Fruit fly (Drosophila melanogaster) whole organism, adult: ENCODE data around the gene Ppat-Dpck.

Experiments
- CG12768 ChIP-seq: fragments of 200-800 bp; sonication (Bioruptor generic); optimal IDR thresholded peaks from 2 replicates; lab custom pipeline; 2017; ENCODE audit warnings: missing biosample characterization, missing genetic modification characterization, mild to moderate bottlenecking, moderate library complexity, missing genetic modification reagents
- CG33017 ChIP-seq: fragments of 200-800 bp; sonication (Bioruptor generic); optimal IDR thresholded peaks from 2 replicates; lab custom pipeline; 2018; ENCODE audit warnings: missing biosample characterization, mild to moderate bottlenecking, missing genetic modification characterization, moderate library complexity
- CG5204 ChIP-seq: fragments of 200-800 bp; sonication (Bioruptor generic); optimal IDR thresholded peaks from 2 replicates; lab custom pipeline; 2016; ENCODE audit warnings: missing biosample characterization, missing genetic modification characterization
- Mnt ChIP-seq: fragments of 200-800 bp; sonication (Bioruptor generic); optimal IDR thresholded peaks from 2 replicates; lab custom pipeline; 2016; ENCODE audit warnings: missing biosample characterization, mild to moderate bottlenecking, missing genetic modification characterization
- bab1 ChIP-seq: fragments of 200-800 bp; sonication (Bioruptor generic); optimal IDR thresholded peaks from 3 replicates; lab custom pipeline; 2019; ENCODE audit warnings: missing biosample characterization, mild to moderate bottlenecking, missing genetic modification characterization, moderate library complexity
- cnc ChIP-seq, 2 experiments: fragments of >200 bp; optimal IDR thresholded peaks; 2 replicates each; lab custom pipeline; 2017
- kay ChIP-seq: fragments of 200-800 bp; sonication (Bioruptor generic); peaks from one replicate; lab custom pipeline; 2016; ENCODE audit warnings: missing biosample characterization, missing genetic modification characterization, borderline replicate concordance
- ovo ChIP-seq: fragments of 200-800 bp; sonication (Bioruptor generic); optimal IDR thresholded peaks from 2 replicates; lab custom pipeline; 2016; ENCODE audit warnings: missing biosample characterization, missing genetic modification characterization
- pad ChIP-seq: fragments of 200-800 bp; sonication (Bioruptor generic); optimal IDR thresholded peaks from 3 replicates; lab custom pipeline; 2017; ENCODE audit warnings: missing biosample characterization, missing genetic modification characterization, mild to moderate bottlenecking, moderate library complexity, missing genetic modification reagents
- tj ChIP-seq: fragments of 200-800 bp; sonication (Bioruptor generic); optimal IDR thresholded peaks from 3 replicates; lab custom pipeline; 2017; ENCODE audit warnings: missing biosample characterization, mild to moderate bottlenecking, missing genetic modification characterization, moderate library complexity

DNA sequence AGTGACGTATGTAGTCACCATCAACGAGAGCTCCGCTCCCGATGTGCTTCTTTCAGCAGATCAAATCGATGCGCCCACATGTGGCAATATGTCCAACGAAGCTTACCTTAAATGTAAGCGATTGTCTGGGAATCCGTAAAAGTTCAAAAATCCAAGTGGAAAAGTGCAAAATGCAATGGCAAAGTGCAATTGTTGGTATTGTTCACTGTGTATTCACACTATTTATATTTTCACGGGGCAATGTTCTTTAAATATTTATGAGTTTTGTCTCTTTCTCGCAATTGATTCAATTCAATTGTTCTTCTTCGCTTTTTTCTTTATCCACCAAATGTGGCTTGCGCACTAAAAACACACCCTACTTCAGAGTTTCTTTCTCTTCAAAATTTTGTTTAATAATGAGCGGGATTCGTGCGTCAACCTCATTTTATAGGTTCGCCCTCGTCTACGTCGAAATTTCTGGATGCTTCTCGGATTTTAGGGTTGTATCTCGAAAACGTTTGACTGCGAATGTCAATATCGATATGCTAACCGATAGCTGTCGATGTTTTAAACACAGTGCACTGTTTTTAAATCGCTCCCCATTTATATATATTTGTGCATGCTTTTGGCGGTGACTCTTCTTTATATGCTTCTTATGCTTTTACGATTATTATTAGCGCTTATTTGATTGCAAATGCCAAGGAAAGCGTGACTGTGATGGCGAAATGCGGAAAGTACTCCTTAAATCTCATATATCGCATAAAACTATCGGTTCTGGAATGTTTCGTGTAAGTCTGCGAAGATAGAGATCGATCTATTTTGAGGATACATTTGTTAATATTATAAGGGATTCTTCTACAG, 16.6 kb downstream of the Ppat-Dpck start, which contains the start of gene DnaJ-1:
- TF ChIP-seq cnc (optimal IDR thresholded peaks at IDR 0.05; lab: Kevin White, UChicago) (no peak), CG12768 (GFP tag; lab: Kevin White, UChicago) (peak; percentile 65), bab1 (peak; percentile 84), ovo (GFP tag; lab: Kevin White, UChicago) (peak; percentile 57), kay (GFP tag; lab: Kevin White, UChicago) (peak; percentile 90), Mnt (peak; percentile 73), CG33017 (tag; lab: Kevin White, UChicago) (peak; percentile 45), CG5204 (GFP tag; lab: Kevin White, UChicago) (peak; percentile 67), pad (GFP tag; lab: Kevin White, UChicago) (no peak), tj (GFP tag; lab: Kevin White, UChicago) (peak; percentile 60)
